Worm (Caenorhabditis elegans) whole organism, L4/young adult: Measurements from ENCODE around the gene clec-73.

ENCODE experiments used
- W03F9.2 ChIP-seq: fragments of 150-350 bp; optimal IDR thresholded peaks from 2 replicates; lab custom pipeline; 2014; ENCODE audit warnings: missing biosample characterization, missing genetic modification characterization
- dao-5 ChIP-seq: sonication (generic microtip); optimal IDR thresholded peaks from 2 replicates; lab custom pipeline; 2016; ENCODE audit warnings: missing genotype, missing genetic modification characterization, moderate library complexity, missing compliant biosample characterization
- him-1 ChIP-seq: sonication (generic microtip); optimal IDR thresholded peaks from 2 replicates; lab custom pipeline; 2016; ENCODE audit warnings: missing genotype, missing genetic modification reagents, missing genetic modification characterization, missing compliant biosample characterization

- TF ChIP-seq him-1 (tag; lab: Kevin White, UChicago) (no peak), W03F9.2 (tag; lab: Kevin White, UChicago) (no peak), dao-5 (tag; lab: Kevin White, UChicago) (no peak)
Measured at ce11 chrIV:3904620-3905019, 51.4 kb downstream of the clec-73 start, which contains the start of gene F56D6.21.
